2 worm cellular contexts compared by ENCODE assay signal in the genomic region with DNA sequence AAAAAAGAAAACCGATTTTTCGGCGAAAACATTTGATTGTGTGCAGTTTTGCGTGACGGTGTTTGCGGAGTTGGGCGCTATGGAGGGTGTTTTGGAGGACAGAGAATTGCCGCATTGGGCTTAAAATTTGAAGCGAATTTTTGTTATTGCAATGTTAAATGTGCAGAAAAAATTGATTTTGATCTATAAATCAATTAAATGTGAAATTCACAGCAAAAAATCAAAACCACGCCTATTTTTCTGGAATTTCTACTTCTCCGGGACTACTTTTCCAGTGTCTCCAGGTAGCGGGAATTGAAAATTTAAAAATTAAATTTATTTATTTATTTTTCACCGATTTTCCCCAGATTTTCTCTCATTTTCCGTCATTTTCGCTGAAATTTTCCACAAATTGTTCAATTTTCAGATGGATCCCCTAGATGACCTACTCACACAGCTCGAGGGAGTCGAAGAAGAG.
TF ChIP-seq lines count a peak whose summit lies in the region.

Gene mcm-10 (plus strand): TSS at position 407 of the 457 bp plus-strand sequence.

TF ChIP-seq in whole organism, L1 larva, 84 proteins besides CTCF, POLR2A, EP300 and RAD21 (continued from another document):
- TF ChIP-seq fkh-4 (tag; optimal IDR thresholded peaks at IDR 0.05; lab: Kevin White, UChicago; ENCODE audit: borderline replicate concordance) (peak; percentile 84), efl-1 (optimal IDR thresholded peaks at IDR 0.05; lab: Kevin White, UChicago) (peak; percentile 89 to 93), efl-1 (GFP tag; optimal IDR thresholded peaks at IDR 0.05 in 1 of 2; lab: Kevin White, UChicago) (peak; percentile 89 to 98), nhr-11 (tag; optimal IDR thresholded peaks at IDR 0.05; lab: Kevin White, UChicago) (no peak), elt-2 (tag; optimal IDR thresholded peaks at IDR 0.05; lab: Kevin White, UChicago) (peak; percentile 65), sup-37 (GFP tag; optimal IDR thresholded peaks at IDR 0.05; lab: Kevin White, UChicago) (peak; percentile 2), tlp-1 (tag; optimal IDR thresholded peaks at IDR 0.05; lab: Kevin White, UChicago) (no peak), nhr-12 (tag; optimal IDR thresholded peaks at IDR 0.05; lab: Kevin White, UChicago) (no peak), rnt-1 (tag; optimal IDR thresholded peaks at IDR 0.05; lab: Kevin White, UChicago) (no peak), fkh-10 (GFP tag; optimal IDR thresholded peaks at IDR 0.05; lab: Kevin White, UChicago) (peak; percentile 68), nhr-77 (tag; optimal IDR thresholded peaks at IDR 0.05; lab: Kevin White, UChicago) (peak; percentile 72), nhr-76 (tag; optimal IDR thresholded peaks at IDR 0.05; lab: Kevin White, UChicago) (no peak), alr-1 (tag; optimal IDR thresholded peaks at IDR 0.05; lab: Kevin White, UChicago; ENCODE audit: borderline replicate concordance) (no peak), pag-3 (tag; optimal IDR thresholded peaks at IDR 0.05; lab: Kevin White, UChicago; ENCODE audit: borderline replicate concordance, insufficient read depth) (no peak), mdl-1 (tag; optimal IDR thresholded peaks at IDR 0.05; lab: Kevin White, UChicago) (peak in 1 of 2 experiments; percentile 20), lir-3 (tag; optimal IDR thresholded peaks at IDR 0.05; lab: Kevin White, UChicago; ENCODE audit: poor library complexity) (no peak), hlh-17 (GFP tag; optimal IDR thresholded peaks at IDR 0.05; lab: Kevin White, UChicago; ENCODE audit: borderline replicate concordance) (no peak), lin-15B (tag; optimal IDR thresholded peaks at IDR 0.05; lab: Kevin White, UChicago) (peak; percentile 36), vab-15 (tag; optimal IDR thresholded peaks at IDR 0.05; lab: Kevin White, UChicago) (peak; percentile 79), lin-35 (GFP tag; optimal IDR thresholded peaks at IDR 0.05; lab: Kevin White, UChicago) (peak; percentile 89 to 94), pax-3 (tag; optimal IDR thresholded peaks at IDR 0.05; lab: Kevin White, UChicago) (peak; percentile 97), dsc-1 (tag; optimal IDR thresholded peaks at IDR 0.05; lab: Kevin White, UChicago) (peak; percentile 89), hpl-2 (GFP tag; optimal IDR thresholded peaks at IDR 0.05; lab: Kevin White, UChicago) (peak; percentile 19), zag-1 (tag; optimal IDR thresholded peaks at IDR 0.05; lab: Kevin White, UChicago) (no peak), unc-98 (GFP tag; IDR thresholded peaks at IDR 0.05; lab: Robert Waterston, UW) (peak; percentile 77), grh-1 (GFP tag; IDR thresholded peaks at IDR 0.05; lab: Robert Waterston, UW) (peak; percentile 55)

TF ChIP-seq in whole organism, young adult, 124 proteins besides CTCF, POLR2A, EP300 and RAD21 (continued from another document):
- TF ChIP-seq atf-7 (tag; optimal IDR thresholded peaks at IDR 0.05; lab: Kevin White, UChicago), result no peak
- no peak for TF ChIP-seq rec-8 (tag; optimal IDR thresholded peaks at IDR 0.05; lab: Kevin White, UChicago)
- TF ChIP-seq F33H1.4 (GFP tag; IDR thresholded peaks at IDR 0.05; lab: Robert Waterston, UW), result peak; percentile 26; the same call in 1 of the 2 replicates
- TF ChIP-seq F23B12.7 (tag; optimal IDR thresholded peaks at IDR 0.05; lab: Kevin White, UChicago; ENCODE audit: insufficient read depth), result peak; percentile 48
- no peak for TF ChIP-seq zim-3 (tag; optimal IDR thresholded peaks at IDR 0.05; lab: Kevin White, UChicago)
- no peak for TF ChIP-seq ZK185.1 (tag; optimal IDR thresholded peaks at IDR 0.05; lab: Kevin White, UChicago; ENCODE audit: poor library complexity, severe bottlenecking)
- no peak for TF ChIP-seq hrde-1 (tag; optimal IDR thresholded peaks at IDR 0.05; lab: Kevin White, UChicago; ENCODE audit: borderline replicate concordance)
- TF ChIP-seq bed-2 (GFP tag; IDR thresholded peaks at IDR 0.05; lab: Robert Waterston, UW), result no peak; the same call in 1 of the 2 replicates
- no peak for TF ChIP-seq sdz-38 (tag; optimal IDR thresholded peaks at IDR 0.05; lab: Kevin White, UChicago)
- peak; percentile 96 for TF ChIP-seq ceh-100 (GFP tag; IDR thresholded peaks at IDR 0.05; lab: Robert Waterston, UW)
- no peak for TF ChIP-seq unc-62 (GFP tag; optimal IDR thresholded peaks at IDR 0.05; lab: Kevin White, UChicago)
- TF ChIP-seq nhr-90 (tag; optimal IDR thresholded peaks at IDR 0.05; lab: Kevin White, UChicago), result no peak
- no peak for TF ChIP-seq ztf-22 (GFP tag; optimal IDR thresholded peaks at IDR 0.05; lab: Kevin White, UChicago)
- TF ChIP-seq F57A8.1 (GFP tag; optimal IDR thresholded peaks at IDR 0.05; lab: Kevin White, UChicago), result no peak
- TF ChIP-seq F52B5.7 (tag; optimal IDR thresholded peaks at IDR 0.05; lab: Kevin White, UChicago), result no peak
- TF ChIP-seq ztf-3 (GFP tag; optimal IDR thresholded peaks at IDR 0.05; lab: Kevin White, UChicago), result no peak
- TF ChIP-seq gei-17 (GFP tag; optimal IDR thresholded peaks at IDR 0.05; lab: Kevin White, UChicago), result no peak
- 0 out of 2 replicates have a peak, but pooled peaks have one; percentile 32 for TF ChIP-seq K11D2.4 (GFP tag; IDR thresholded peaks at IDR 0.05; lab: Robert Waterston, UW)
- TF ChIP-seq F10E7.11 (tag; optimal IDR thresholded peaks at IDR 0.05; lab: Kevin White, UChicago), result no peak
- TF ChIP-seq nhr-27 (tag; optimal IDR thresholded peaks at IDR 0.05; lab: Kevin White, UChicago), result no peak
- TF ChIP-seq nhr-179 (tag; optimal IDR thresholded peaks at IDR 0.05; lab: Kevin White, UChicago), result no peak
- TF ChIP-seq B0035.1 (tag; optimal IDR thresholded peaks at IDR 0.05; lab: Kevin White, UChicago), result no peak
- peak; percentile 89 for TF ChIP-seq attf-5 (GFP tag; optimal IDR thresholded peaks at IDR 0.05; lab: Kevin White, UChicago)
- TF ChIP-seq F49E8.2 (tag; optimal IDR thresholded peaks at IDR 0.05; lab: Kevin White, UChicago; ENCODE audit: insufficient read depth), result no peak
- no peak for TF ChIP-seq B0019.2 (GFP tag; conservative IDR thresholded peaks at IDR 0.05; lab: Robert Waterston, UW)
- peak; percentile 39; the same call in 1 of the 2 replicates for TF ChIP-seq ceh-91 (GFP tag; IDR thresholded peaks at IDR 0.05; lab: Robert Waterston, UW)
- TF ChIP-seq tbx-9 (tag; optimal IDR thresholded peaks at IDR 0.05; lab: Kevin White, UChicago; ENCODE audit: borderline replicate concordance), result no peak
- peak; percentile 17; the same call in 1 of the 2 replicates for TF ChIP-seq madf-8 (GFP tag; conservative IDR thresholded peaks at IDR 0.05; lab: Robert Waterston, UW)
- no peak for TF ChIP-seq F39B2.1 (GFP tag; IDR thresholded peaks at IDR 0.05; lab: Robert Waterston, UW)
TF ChIP-seq in whole organism, young adult: peak in this region for 38.
